Worm (Caenorhabditis elegans): Measurements from ENCODE around the gene C56C10.4.

The C56C10.4 gene

DNA sequence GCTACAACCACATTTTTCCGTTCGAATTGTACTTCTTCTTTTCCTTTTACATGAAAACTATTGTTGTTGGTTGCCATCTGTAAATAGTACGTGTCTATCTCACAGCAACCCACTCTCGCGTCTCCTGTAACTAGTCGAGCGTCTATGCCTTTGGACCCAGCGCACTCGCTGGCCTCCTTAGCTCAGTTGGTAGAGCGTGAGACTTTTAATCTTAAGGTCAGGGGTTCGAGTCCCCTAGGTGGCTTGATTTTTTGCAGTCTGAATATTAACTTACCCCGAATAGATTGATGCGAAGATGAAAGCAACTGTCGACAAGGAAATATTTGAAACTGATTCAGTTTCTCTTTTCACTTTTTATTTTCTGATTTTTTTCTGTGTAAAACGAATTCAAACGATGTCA is 17.8 kb upstream of the C56C10.4 start, which contains the start of gene mpz-3 (continued):
- no peak for TF ChIP-seq unc-62 (GFP tag; optimal IDR thresholded peaks at IDR 0.05 in 1 of 2)
- TF ChIP-seq unc-62 (tag; optimal IDR thresholded peaks at IDR 0.05) = no peak
- TF ChIP-seq tag-97 (GFP tag; IDR thresholded peaks at IDR 0.05) = no peak
- TF ChIP-seq arid-1 (GFP tag; conservative IDR thresholded peaks at IDR 0.05) = no peak
- TF ChIP-seq lin-15B (tag; optimal IDR thresholded peaks at IDR 0.05) = no peak
- no peak for TF ChIP-seq F10B5.3 (tag; optimal IDR thresholded peaks at IDR 0.05)
- no peak for TF ChIP-seq hif-1 (tag; optimal IDR thresholded peaks at IDR 0.05)
- TF ChIP-seq Y5F2A.4 (GFP tag; optimal IDR thresholded peaks at IDR 0.05) = no peak
- no peak for TF ChIP-seq mep-1 (tag; optimal IDR thresholded peaks at IDR 0.05)
- no peak for TF ChIP-seq T26A8.4 (GFP tag; IDR thresholded peaks at IDR 0.05)
- TF ChIP-seq nhr-6 (tag; optimal IDR thresholded peaks at IDR 0.05) = no peak
- TF ChIP-seq mxl-3 (GFP tag; optimal IDR thresholded peaks at IDR 0.05) = peak; percentile 42
- no peak for TF ChIP-seq saeg-2 (GFP tag; IDR thresholded peaks at IDR 0.05)
- no peak for TF ChIP-seq ama-1 (optimal IDR thresholded peaks at IDR 0.05)
- 0 out of 2 replicates have a peak, but pooled peaks have one; percentile 29 for TF ChIP-seq tra-1 (GFP tag; IDR thresholded peaks at IDR 0.05)
- TF ChIP-seq hlh-11 (tag; optimal IDR thresholded peaks at IDR 0.05) = no peak
- TF ChIP-seq nhr-41 (GFP tag; IDR thresholded peaks at IDR 0.05) = peak; percentile 68; the same call in 1 of the 2 replicates
- peak in 1 of 2 experiments; percentile 32 for TF ChIP-seq mdl-1 (tag; optimal IDR thresholded peaks at IDR 0.05)
- TF ChIP-seq ZK546.5 (tag; optimal IDR thresholded peaks at IDR 0.05) = no peak
- TF ChIP-seq jun-1 (tag; optimal IDR thresholded peaks at IDR 0.05) = no peak
- no peak for TF ChIP-seq spr-3 (GFP tag; optimal IDR thresholded peaks at IDR 0.05)
- TF ChIP-seq daf-19 (GFP tag; conservative IDR thresholded peaks at IDR 0.05) = 0 out of 2 replicates have a peak, but pooled peaks have one; percentile 40
- TF ChIP-seq T20F7.1 (GFP tag; optimal IDR thresholded peaks at IDR 0.05) = peak; percentile 22
- no peak for TF ChIP-seq aly-2 (tag; optimal IDR thresholded peaks at IDR 0.05)
- no peak for TF ChIP-seq ceh-82 (tag; optimal IDR thresholded peaks at IDR 0.05)
- 0 out of 2 replicates have a peak, but pooled peaks have one; percentile 69 for TF ChIP-seq ZK337.2 (GFP tag; IDR thresholded peaks at IDR 0.05)
- peak; percentile 88 for TF ChIP-seq aha-1 (tag)
- no peak for TF ChIP-seq egl-43 (GFP tag; IDR thresholded peaks at IDR 0.05)
- no peak for TF ChIP-seq snpc-4 (tag; optimal IDR thresholded peaks at IDR 0.05)
- peak; percentile 43 for TF ChIP-seq nhr-28 (tag; optimal IDR thresholded peaks at IDR 0.05)
- no peak for TF ChIP-seq cey-2 (tag; optimal IDR thresholded peaks at IDR 0.05; ENCODE audit: borderline replicate concordance, insufficient read depth)
- peak; percentile 87 for TF ChIP-seq lim-7 (GFP tag; IDR thresholded peaks at IDR 0.05)
- TF ChIP-seq nhr-77 (tag; optimal IDR thresholded peaks at IDR 0.05) = peak; percentile 0
- no peak for TF ChIP-seq zip-11 (GFP tag; IDR thresholded peaks at IDR 0.05)
- TF ChIP-seq duxl-1 (tag; optimal IDR thresholded peaks at IDR 0.05; ENCODE audit: poor library complexity) = no peak
- no peak; the same call in 1 of the 2 replicates for TF ChIP-seq lin-1 (GFP tag; IDR thresholded peaks at IDR 0.05)
- 0 out of 2 replicates have a peak, but pooled peaks have one; percentile 54 for TF ChIP-seq Y105C5A.15 (GFP tag; IDR thresholded peaks at IDR 0.05)
- TF ChIP-seq zfp-3 (GFP tag; conservative IDR thresholded peaks at IDR 0.05) = no peak
- peak; percentile 67 for TF ChIP-seq madf-9 (GFP tag; conservative IDR thresholded peaks at IDR 0.05)
- TF ChIP-seq fos-1 (tag; optimal IDR thresholded peaks at IDR 0.05) = no peak
- no peak for TF ChIP-seq lin-29 (GFP tag; IDR thresholded peaks at IDR 0.05)
- TF ChIP-seq fkh-10 (GFP tag; optimal IDR thresholded peaks at IDR 0.05) = no peak
- TF ChIP-seq nhr-25 (tag; optimal IDR thresholded peaks at IDR 0.05; ENCODE audit: borderline replicate concordance, insufficient read depth) = no peak
- no peak for TF ChIP-seq zfp-2 (tag; optimal IDR thresholded peaks at IDR 0.05)
- TF ChIP-seq Y75B8A.6 (GFP tag; IDR thresholded peaks at IDR 0.05) = no peak
- no peak for TF ChIP-seq nhr-10 (tag; optimal IDR thresholded peaks at IDR 0.05)
- TF ChIP-seq lin-38 (GFP tag; IDR thresholded peaks at IDR 0.05) = peak; percentile 69
- 0 out of 2 replicates have a peak, but pooled peaks have one; percentile 37 for TF ChIP-seq daf-8 (GFP tag; IDR thresholded peaks at IDR 0.05)
- no peak for TF ChIP-seq F26F4.8 (GFP tag; conservative IDR thresholded peaks at IDR 0.05)
- TF ChIP-seq ceh-28 (tag; optimal IDR thresholded peaks at IDR 0.05) = no peak
- TF ChIP-seq pha-4 (GFP tag; IDR thresholded peaks at IDR 0.05) = peak; percentile 68; the same call in 1 of the 2 replicates
- TF ChIP-seq pha-4 (tag; optimal IDR thresholded peaks at IDR 0.05) = no peak
